Fruit fly (Drosophila melanogaster) whole organism, embryonic: ENCODE results near the gene Argl.
A peak's percentile ranks its signal among the peaks of the same experiment; 100 is the strongest.

ENCODE experiments used
- CG10321 ChIP-seq: fragments of 200-800 bp; sonication (Bioruptor generic); IDR thresholded peaks from 2 replicates; pipeline ENCODE4 v1.3.6; 2022; ENCODE audit warnings: missing biosample characterization, missing genetic modification characterization
- CG11695 ChIP-seq: fragments of 200-800 bp; sonication (Bioruptor generic); IDR thresholded peaks from 3 replicates; pipeline ENCODE4 v1.3.6; 2022; ENCODE audit warnings: missing biosample characterization, missing genetic modification characterization
- CG1233 ChIP-seq: fragments of 200-800 bp; sonication (Bioruptor generic); optimal IDR thresholded peaks from 4 replicates; lab custom pipeline; 2018; ENCODE audit warnings: missing biosample characterization, mild to moderate bottlenecking, missing genetic modification characterization
- CG14014 ChIP-seq: fragments of 200-800 bp; sonication (Bioruptor generic); IDR thresholded peaks from 2 replicates; pipeline ENCODE4 v1.3.6; 2022; ENCODE audit warnings: missing biosample characterization, missing genetic modification characterization
- CG1529 ChIP-seq: fragments of 200-800 bp; sonication (Bioruptor generic); optimal IDR thresholded peaks from 3 replicates; lab custom pipeline; 2018; ENCODE audit warnings: missing biosample characterization, missing genetic modification characterization
- CG1603 ChIP-seq: fragments of 200-800 bp; sonication (Bioruptor generic); optimal IDR thresholded peaks from 2 replicates; lab custom pipeline; 2019; ENCODE audit warnings: missing biosample characterization, mild to moderate bottlenecking, missing genetic modification characterization, moderate library complexity
- CG1647 ChIP-seq: fragments of 200-800 bp; sonication (Bioruptor generic); optimal IDR thresholded peaks from 3 replicates; lab custom pipeline; 2016; ENCODE audit warnings: missing biosample characterization, missing genetic modification characterization
- CG2199 ChIP-seq: fragments of 200-800 bp; sonication (Bioruptor generic); IDR thresholded peaks from 3 replicates; pipeline ENCODE4 v1.3.6; 2022; ENCODE audit warnings: missing biosample characterization, missing genetic modification characterization
- CG2875 ChIP-seq: fragments of 200-800 bp; sonication (Bioruptor generic); optimal IDR thresholded peaks from 2 replicates; lab custom pipeline; 2017; ENCODE audit warnings: missing biosample characterization, mild to moderate bottlenecking, missing genetic modification characterization, missing genetic modification reagents
- CG30020 ChIP-seq: fragments of 200-800 bp; optimal IDR thresholded peaks from 2 replicates; lab custom pipeline; 2019; ENCODE audit warnings: missing biosample characterization, mild to moderate bottlenecking, missing genetic modification characterization, moderate library complexity
- CG33557 ChIP-seq: fragments of 200-800 bp; sonication (Bioruptor generic); optimal IDR thresholded peaks from 2 replicates; lab custom pipeline; 2019; ENCODE audit warnings: missing biosample characterization, mild to moderate bottlenecking, missing genetic modification characterization, moderate library complexity
- CG3407 ChIP-seq: fragments of 200-800 bp; sonication (Bioruptor generic); optimal IDR thresholded peaks from 2 replicates; lab custom pipeline; 2018; ENCODE audit warnings: missing biosample characterization, mild to moderate bottlenecking, missing genetic modification characterization
- CG43689 ChIP-seq: fragments of 200-800 bp; sonication (Bioruptor generic); IDR thresholded peaks from 2 replicates; pipeline ENCODE4 v1.3.6; 2022; ENCODE audit warnings: missing biosample characterization, missing genetic modification characterization
- CG5180 ChIP-seq: fragments of 200-800 bp; sonication (Bioruptor generic); optimal IDR thresholded peaks from 3 replicates; lab custom pipeline; 2017; ENCODE audit warnings: missing biosample characterization, missing genetic modification characterization, mild to moderate bottlenecking, moderate library complexity, missing genetic modification reagents
- CG6683 ChIP-seq: fragments of 200-800 bp; sonication (Bioruptor generic); optimal IDR thresholded peaks from 2 replicates; lab custom pipeline; 2017; ENCODE audit warnings: missing biosample characterization, mild to moderate bottlenecking, missing genetic modification characterization, missing genetic modification reagents
- CG6854 ChIP-seq: fragments of 200-800 bp; sonication (Bioruptor generic); optimal IDR thresholded peaks from 3 replicates; lab custom pipeline; 2017; ENCODE audit warnings: missing biosample characterization, mild to moderate bottlenecking, missing genetic modification characterization
- CG7357 ChIP-seq: fragments of 200-800 bp; sonication (Bioruptor generic); IDR thresholded peaks from 3 replicates; pipeline ENCODE4 v1.3.6; 2022; ENCODE audit warnings: missing biosample characterization, missing genetic modification characterization
- CG7745 ChIP-seq: fragments of 200-800 bp; sonication (Bioruptor generic); optimal IDR thresholded peaks from 2 replicates; lab custom pipeline; 2018; ENCODE audit warnings: missing biosample characterization, mild to moderate bottlenecking, missing genetic modification characterization, moderate library complexity
- D19A ChIP-seq: fragments of 200-800 bp; optimal IDR thresholded peaks from 3 replicates; lab custom pipeline; 2019; ENCODE audit warnings: missing biosample characterization, mild to moderate bottlenecking, missing genetic modification characterization, moderate library complexity
- Dfd ChIP-seq, 2 experiments: fragments of >200 bp; optimal IDR thresholded peaks; 2 replicates each; lab custom pipeline; 2017; ENCODE audit warnings: missing biosample characterization in 2 of 2, missing genetic modification characterization in 2 of 2
- Drgx ChIP-seq: fragments of 200-800 bp; sonication (Bioruptor generic); IDR thresholded peaks from 2 replicates; pipeline ENCODE4 v1.3.6; 2022; ENCODE audit warnings: missing biosample characterization, missing genetic modification characterization
- Hsf ChIP-seq: fragments of 200-800 bp; sonication (Bioruptor generic); optimal IDR thresholded peaks from 3 replicates; lab custom pipeline; 2016; ENCODE audit warnings: missing biosample characterization, missing genetic modification characterization
- Kr ChIP-seq: fragments of 200-800 bp; sonication (Bioruptor generic); optimal IDR thresholded peaks from 2 replicates; lab custom pipeline; 2017; ENCODE audit warnings: missing biosample characterization, mild to moderate bottlenecking, missing genetic modification characterization
- Oaz ChIP-seq: fragments of 200-800 bp; sonication (Bioruptor generic); IDR thresholded peaks from 2 replicates; pipeline ENCODE4 v1.3.6; 2022; ENCODE audit warnings: missing biosample characterization, missing genetic modification characterization
- Taf1 ChIP-seq: fragments of 200-800 bp; sonication (Bioruptor generic); IDR thresholded peaks from 2 replicates; pipeline ENCODE4 v1.3.6; 2022; ENCODE audit warnings: missing biosample characterization, missing genetic modification characterization
- aop ChIP-seq: fragments of 200-800 bp; sonication (Bioruptor generic); IDR thresholded peaks from 2 replicates; pipeline ENCODE4 v1.3.6; 2022; ENCODE audit warnings: missing biosample characterization, missing genetic modification characterization
- ase ChIP-seq: fragments of 200-800 bp; sonication (Bioruptor generic); IDR thresholded peaks from 3 replicates; pipeline ENCODE4 v1.3.6; 2022; ENCODE audit warnings: missing biosample characterization, missing genetic modification characterization
- az2 ChIP-seq: fragments of 200-800 bp; sonication (Bioruptor generic); optimal IDR thresholded peaks from 3 replicates; lab custom pipeline; 2016; ENCODE audit warnings: missing biosample characterization, missing genetic modification characterization
- bab2 ChIP-seq: fragments of 200-800 bp; sonication (Bioruptor generic); optimal IDR thresholded peaks from 2 replicates; lab custom pipeline; 2016; ENCODE audit warnings: missing biosample characterization, missing genetic modification characterization
- bowl ChIP-seq: fragments of 200-800 bp; sonication (Bioruptor generic); IDR thresholded peaks from 2 replicates; pipeline ENCODE4 v1.3.6; 2022; ENCODE audit warnings: missing biosample characterization, missing genetic modification characterization
- chm ChIP-seq: fragments of 200-800 bp; sonication (Bioruptor generic); IDR thresholded peaks from 2 replicates; pipeline ENCODE4 v1.3.6; 2022; ENCODE audit warnings: missing biosample characterization, missing genetic modification characterization
- dati ChIP-seq: fragments of 200-800 bp; sonication (Bioruptor generic); IDR thresholded peaks from 2 replicates; pipeline ENCODE4 v1.3.6; 2022; ENCODE audit warnings: missing biosample characterization, missing genetic modification characterization
- dmrt11E ChIP-seq: fragments of 200-800 bp; sonication (Bioruptor generic); optimal IDR thresholded peaks from 3 replicates; lab custom pipeline; 2018; ENCODE audit warnings: missing biosample characterization, mild to moderate bottlenecking, missing genetic modification characterization, moderate library complexity
- gce ChIP-seq: fragments of 200-800 bp; sonication (Bioruptor generic); IDR thresholded peaks from 3 replicates; pipeline ENCODE4 v1.3.6; 2022; ENCODE audit warnings: missing biosample characterization, missing genetic modification characterization
- gfzf ChIP-seq: fragments of 200-800 bp; sonication (Bioruptor generic); optimal IDR thresholded peaks from 2 replicates; lab custom pipeline; 2016; ENCODE audit warnings: missing biosample characterization, mild to moderate bottlenecking, missing genetic modification characterization, moderate library complexity
- grn ChIP-seq: fragments of 200-800 bp; sonication (Bioruptor generic); optimal IDR thresholded peaks from 3 replicates; lab custom pipeline; 2017; ENCODE audit warnings: missing biosample characterization, missing genetic modification characterization
- pfk ChIP-seq: fragments of 200-800 bp; sonication (Bioruptor generic); optimal IDR thresholded peaks from 2 replicates; lab custom pipeline; 2018; ENCODE audit warnings: missing biosample characterization, mild to moderate bottlenecking, missing genetic modification characterization, moderate library complexity
- pita ChIP-seq: fragments of 200-800 bp; sonication (Bioruptor generic); optimal IDR thresholded peaks from 2 replicates; lab custom pipeline; 2017; ENCODE audit warnings: missing biosample characterization, mild to moderate bottlenecking, missing genetic modification characterization
- prd ChIP-seq, 3 experiments: fragments of >200 bp in 2 of 3; fragments of 200-800 bp in 1 of 3; sonication (Bioruptor generic) in 1 of 3; optimal IDR thresholded peaks in 2 of 3; IDR thresholded peaks in 1 of 3; 2 replicates in 2 of 3; 3 replicates in 1 of 3; pipeline versions ENCODE4 v1.3.6 to Lab custom; 2017 to 2022; ENCODE audit warnings: missing biosample characterization in 1 of 3, missing genetic modification characterization in 1 of 3
- repo ChIP-seq: fragments of 200-800 bp; sonication (Bioruptor generic); optimal IDR thresholded peaks from 2 replicates; lab custom pipeline; 2016; ENCODE audit warnings: missing biosample characterization, missing genetic modification characterization
- run ChIP-seq: fragments of 200-800 bp; sonication (Bioruptor generic); optimal IDR thresholded peaks from 3 replicates; lab custom pipeline; 2018; ENCODE audit warnings: missing biosample characterization, mild to moderate bottlenecking, missing genetic modification characterization
- sens-2 ChIP-seq: fragments of 200-800 bp; sonication (Bioruptor generic); IDR thresholded peaks from 2 replicates; pipeline ENCODE4 v1.3.6; 2022; ENCODE audit warnings: missing biosample characterization, missing genetic modification characterization
- sisA ChIP-seq: fragments of 200-800 bp; sonication (Bioruptor generic); IDR thresholded peaks from 2 replicates; pipeline ENCODE4 v1.3.6; 2022; ENCODE audit warnings: missing biosample characterization, missing genetic modification characterization
- sug ChIP-seq: fragments of 200-800 bp; optimal IDR thresholded peaks from 2 replicates; lab custom pipeline; 2019; ENCODE audit warnings: missing biosample characterization, mild to moderate bottlenecking, missing genetic modification characterization, moderate library complexity
- tll ChIP-seq, 2 experiments: fragments of 200-800 bp in 1 of 2; fragments of >200 bp in 1 of 2; sonication (Bioruptor generic) in 1 of 2; optimal IDR thresholded peaks; 2 replicates each; lab custom pipeline; 2017 to 2019; ENCODE audit warnings: missing biosample characterization in 2 of 2, missing genetic modification characterization in 2 of 2, mild to moderate bottlenecking in 1 of 2, moderate library complexity in 1 of 2
- toy ChIP-seq: fragments of 200-800 bp; sonication (Bioruptor generic); IDR thresholded peaks from 2 replicates; pipeline ENCODE4 v1.3.6; 2022; ENCODE audit warnings: missing biosample characterization, missing genetic modification characterization
- tx ChIP-seq: fragments of 200-800 bp; sonication (Bioruptor generic); optimal IDR thresholded peaks from 2 replicates; lab custom pipeline; 2016; ENCODE audit warnings: missing biosample characterization, missing genetic modification characterization
- unpg ChIP-seq: fragments of 200-800 bp; sonication (Bioruptor generic); optimal IDR thresholded peaks from 3 replicates; lab custom pipeline; 2018; ENCODE audit warnings: missing biosample characterization, mild to moderate bottlenecking, missing genetic modification characterization, moderate library complexity
- z ChIP-seq: fragments of 200-800 bp; sonication (Bioruptor generic); IDR thresholded peaks from 3 replicates; pipeline ENCODE4 v1.3.6; 2022; ENCODE audit warnings: missing biosample characterization, missing genetic modification characterization
- zfh2 ChIP-seq: fragments of 200-800 bp; sonication (Bioruptor generic); optimal IDR thresholded peaks from 2 replicates; lab custom pipeline; 2016; ENCODE audit warnings: missing biosample characterization, missing genetic modification characterization

Gene Argl

DNA sequence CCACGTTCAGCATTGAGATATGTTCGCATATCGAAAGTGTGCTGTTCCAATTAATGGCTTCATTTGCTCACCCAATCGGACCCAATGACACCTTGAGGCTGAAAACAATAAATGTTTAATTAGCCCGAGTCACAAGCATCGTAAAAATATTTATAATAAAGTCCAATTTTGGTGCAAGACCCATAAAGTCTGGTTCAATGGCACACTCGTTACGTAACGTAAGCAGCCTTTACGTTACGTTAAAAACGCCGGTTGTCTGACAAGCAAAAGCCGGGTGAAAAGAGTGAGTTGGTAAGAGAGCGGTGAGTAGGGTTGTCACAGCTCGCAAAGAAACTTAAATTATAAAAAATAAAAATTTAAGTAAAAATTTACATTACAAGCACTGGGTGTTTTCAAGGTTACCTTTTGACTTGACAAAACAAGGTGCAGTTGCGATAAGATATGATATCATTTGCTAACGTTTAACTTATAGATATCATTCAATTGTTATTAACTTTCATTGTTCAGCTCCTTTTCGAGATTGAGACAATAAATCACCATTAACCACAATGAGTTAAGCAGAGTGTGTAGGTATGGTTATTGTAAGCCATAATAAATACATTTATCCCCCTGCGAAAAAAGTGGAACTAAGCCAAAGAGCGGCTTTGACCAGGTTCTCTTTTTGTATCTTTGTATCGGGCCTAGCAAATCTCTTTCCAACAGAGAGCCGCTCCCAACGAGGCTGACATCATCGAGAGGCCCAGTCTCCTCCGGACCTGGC, 43.8 kb downstream of the Argl start (continued):
- TF ChIP-seq CG6854, result peak; percentile 4
- TF ChIP-seq dati, result no peak
- no peak for TF ChIP-seq toy (GFP tag; lab: Robert Waterston, UW)
- TF ChIP-seq CG2199 (GFP tag; lab: Robert Waterston, UW), result no peak
- TF ChIP-seq CG5180 (GFP tag; lab: Kevin White, UChicago), result peak; percentile 15
- TF ChIP-seq gfzf (GFP tag; lab: Kevin White, UChicago), result no peak
- TF ChIP-seq sens-2 (GFP tag; lab: Robert Waterston, UW), result no peak
- peak; percentile 63 for TF ChIP-seq unpg (GFP tag; lab: Kevin White, UChicago)
- no peak for TF ChIP-seq gce (GFP tag; lab: Robert Waterston, UW)
- no peak for TF ChIP-seq CG1647 (GFP tag; lab: Kevin White, UChicago)
- TF ChIP-seq CG11695 (GFP tag; lab: Robert Waterston, UW), result 0 out of 3 replicates have a peak, but pooled peaks have one; percentile 37
- TF ChIP-seq grn (GFP tag; lab: Kevin White, UChicago), result no peak
- no peak for TF ChIP-seq CG1529 (GFP tag; lab: Kevin White, UChicago)
- TF ChIP-seq pfk, result no peak
- TF ChIP-seq CG10321 (GFP tag; lab: Robert Waterston, UW), result no peak
- no peak for TF ChIP-seq chm (GFP tag; lab: Robert Waterston, UW)
- TF ChIP-seq Kr, result no peak
- TF ChIP-seq Hsf (GFP tag; lab: Kevin White, UChicago), result peak; percentile 10
- TF ChIP-seq bowl (GFP tag; lab: Robert Waterston, UW), result no peak
- TF ChIP-seq ase (GFP tag; lab: Robert Waterston, UW), result no peak
- no peak for TF ChIP-seq z (GFP tag; lab: Robert Waterston, UW)
- TF ChIP-seq CG30020 (tag; lab: Kevin White, UChicago), result no peak
- TF ChIP-seq Drgx (GFP tag; lab: Robert Waterston, UW), result peak; percentile 60; the same call in 1 of the 2 replicates
- TF ChIP-seq run (tag; lab: Kevin White, UChicago), result peak; percentile 43
- TF ChIP-seq Oaz (GFP tag; lab: Robert Waterston, UW), result 0 out of 2 replicates have a peak, but pooled peaks have one; percentile 28
- no peak for TF ChIP-seq tx
- TF ChIP-seq prd (optimal IDR thresholded peaks at IDR 0.05; lab: Kevin White, UChicago), result no peak
- peak; percentile 41; the same call in 2 of the 3 replicates for TF ChIP-seq prd (GFP tag; IDR thresholded peaks at IDR 0.05; lab: Robert Waterston, UW)
- no peak for TF ChIP-seq repo (GFP tag; lab: Kevin White, UChicago)
- no peak for TF ChIP-seq CG6683 (GFP tag; lab: Kevin White, UChicago)
- TF ChIP-seq sisA (GFP tag; lab: Robert Waterston, UW), result no peak
- no peak for TF ChIP-seq CG7357 (GFP tag; lab: Robert Waterston, UW)
- TF ChIP-seq CG1603, result peak; percentile 26
- no peak for TF ChIP-seq CG7745
- no peak for TF ChIP-seq bab2 (GFP tag; lab: Kevin White, UChicago)
- peak; percentile 33 for TF ChIP-seq zfh2 (GFP tag; lab: Kevin White, UChicago)
- TF ChIP-seq dmrt11E (tag; lab: Kevin White, UChicago), result no peak
- no peak for TF ChIP-seq Dfd (GFP tag; optimal IDR thresholded peaks at IDR 0.05; lab: Kevin White, UChicago)
- TF ChIP-seq sug (tag; lab: Kevin White, UChicago), result peak; percentile 42
- TF ChIP-seq az2 (GFP tag; lab: Kevin White, UChicago), result peak; percentile 36
- no peak for TF ChIP-seq pita
- peak; percentile 43 for TF ChIP-seq CG1233 (GFP tag; lab: Kevin White, UChicago)
- TF ChIP-seq CG14014 (GFP tag; lab: Robert Waterston, UW), result peak; percentile 46
- TF ChIP-seq D19A (tag; lab: Kevin White, UChicago), result peak; percentile 54
- no peak for TF ChIP-seq tll (GFP tag; optimal IDR thresholded peaks at IDR 0.05; lab: Kevin White, UChicago)
- TF ChIP-seq CG33557, result no peak
- TF ChIP-seq CG2875, result no peak
- no peak for TF ChIP-seq CG43689 (GFP tag; lab: Robert Waterston, UW)
- no peak for TF ChIP-seq Taf1 (GFP tag; lab: Robert Waterston, UW)
- TF ChIP-seq CG3407, result no peak
- TF ChIP-seq aop (GFP tag; lab: Robert Waterston, UW), result no peak
